Worm (Caenorhabditis elegans) whole organism, L1 larva: ENCODE results near the gene C45G9.9.

Experiments used
- Y116A8C.19 ChIP-seq: sonication (generic microtip); optimal IDR thresholded peaks from 2 replicates; lab custom pipeline; 2016; ENCODE audit warnings: missing compliant biosample characterization, missing genetic modification characterization, borderline replicate concordance
- alr-1 ChIP-seq: fragments of 200-800 bp; sonication (Bioruptor generic); optimal IDR thresholded peaks from 2 replicates; lab custom pipeline; 2018; ENCODE audit warnings: borderline replicate concordance, mild to moderate bottlenecking, missing genetic modification characterization, missing compliant biosample characterization
- aly-2 ChIP-seq: fragments of 150-350 bp; optimal IDR thresholded peaks from 2 replicates; lab custom pipeline; 2014; ENCODE audit warnings: missing biosample characterization, missing genetic modification characterization
- ama-1 ChIP-seq: fragments of 150-350 bp; optimal IDR thresholded peaks from 2 replicates; lab custom pipeline; 2014
- blmp-1 ChIP-seq: fragments of 150-350 bp; optimal IDR thresholded peaks from 2 replicates; lab custom pipeline; 2014; ENCODE audit warnings: missing biosample characterization, missing genetic modification characterization
- ceh-63 ChIP-seq: fragments of 200-800 bp; sonication (Bioruptor generic); optimal IDR thresholded peaks from 2 replicates; lab custom pipeline; 2018; ENCODE audit warnings: mild to moderate bottlenecking, missing genetic modification characterization, missing compliant biosample characterization
- ceh-8 ChIP-seq: fragments of 200-800 bp; sonication (Bioruptor generic); optimal IDR thresholded peaks from 2 replicates; lab custom pipeline; 2018; ENCODE audit warnings: mild to moderate bottlenecking, missing genetic modification characterization, moderate library complexity, missing compliant biosample characterization
- ceh-82 ChIP-seq, 3 experiments: fragments of 150-350 bp in 1 of 3; sonication (generic microtip) in 2 of 3; optimal IDR thresholded peaks; 2 replicates each; lab custom pipeline; 2014 to 2017; ENCODE audit warnings: missing biosample characterization in 3 of 3, missing genetic modification characterization in 3 of 3
- dsc-1 ChIP-seq: sonication (generic microtip); optimal IDR thresholded peaks from 2 replicates; lab custom pipeline; 2016; ENCODE audit warnings: mild to moderate bottlenecking, missing genetic modification characterization, missing compliant biosample characterization
- efl-1 ChIP-seq, 4 experiments: fragments of 150-350 bp; optimal IDR thresholded peaks in 3 of 4; peaks in 1 of 4; 1 replicate in 1 of 4; 2 replicates in 3 of 4; lab custom pipeline; 2014; ENCODE audit warnings: missing biosample characterization in 2 of 4, missing genetic modification characterization in 2 of 4, missing genetic modification reagents in 2 of 4
- efl-3 ChIP-seq: fragments of 200-800 bp; sonication (Bioruptor generic); optimal IDR thresholded peaks from 2 replicates; lab custom pipeline; 2018; ENCODE audit warnings: mild to moderate bottlenecking, missing genetic modification characterization, missing compliant biosample characterization
- egl-27 ChIP-seq, 2 experiments: fragments of 150-350 bp in 1 of 2; sonication (generic microtip); optimal IDR thresholded peaks; 3 replicates each; lab custom pipeline; 2017 to 2018; ENCODE audit warnings: missing biosample characterization in 2 of 2, missing genetic modification characterization in 2 of 2, missing genetic modification reagents in 2 of 2
- elt-2 ChIP-seq: sonication (generic microtip); optimal IDR thresholded peaks from 2 replicates; lab custom pipeline; 2016; ENCODE audit warnings: missing genetic modification characterization, mild to moderate bottlenecking, inconsistent platforms, missing compliant biosample characterization, missing genetic modification reagents
- ets-5 ChIP-seq: fragments of 200-800 bp; sonication (Bioruptor generic); IDR thresholded peaks from 2 replicates; pipeline ENCODE4 v1.3.6; 2022; ENCODE audit warnings: missing genetic modification characterization, missing compliant biosample characterization
- fkh-4 ChIP-seq: sonication (generic microtip); optimal IDR thresholded peaks from 2 replicates; lab custom pipeline; 2016; ENCODE audit warnings: missing compliant biosample characterization, missing genetic modification characterization, borderline replicate concordance
- grh-1 ChIP-seq: fragments of 200-800 bp; sonication (Bioruptor generic); IDR thresholded peaks from 2 replicates; pipeline ENCODE4 v1.3.6; 2022; ENCODE audit warnings: missing genetic modification reagents, missing genetic modification characterization, missing compliant biosample characterization
- hlh-4 ChIP-seq: sonication (generic microtip); optimal IDR thresholded peaks from 2 replicates; lab custom pipeline; 2016; ENCODE audit warnings: mild to moderate bottlenecking, missing genetic modification characterization, missing compliant biosample characterization
- hpl-2 ChIP-seq: fragments of 150-350 bp; optimal IDR thresholded peaks from 2 replicates; lab custom pipeline; 2014; ENCODE audit warnings: missing biosample characterization, missing genetic modification reagents, missing genetic modification characterization
- jun-1 ChIP-seq: fragments of 150-350 bp; optimal IDR thresholded peaks from 2 replicates; lab custom pipeline; 2014; ENCODE audit warnings: missing biosample characterization, missing genetic modification reagents, missing genetic modification characterization
- lin-13 ChIP-seq: fragments of 150-350 bp; optimal IDR thresholded peaks from 2 replicates; lab custom pipeline; 2014; ENCODE audit warnings: missing biosample characterization, missing genetic modification reagents, missing genetic modification characterization
- lin-15B ChIP-seq: fragments of 150-350 bp; sonication (generic microtip); optimal IDR thresholded peaks from 3 replicates; lab custom pipeline; 2014; ENCODE audit warnings: missing biosample characterization, missing genetic modification characterization
- lin-35 ChIP-seq, 2 experiments: fragments of 150-350 bp; optimal IDR thresholded peaks; 2 replicates each; lab custom pipeline; 2014; ENCODE audit warnings: missing biosample characterization in 2 of 2, missing genetic modification characterization in 2 of 2, missing genetic modification reagents in 2 of 2
- lir-3 ChIP-seq: sonication (generic microtip); optimal IDR thresholded peaks from 2 replicates; lab custom pipeline; 2016; ENCODE audit warnings: mild to moderate bottlenecking, missing genetic modification characterization, moderate library complexity, missing compliant biosample characterization; ENCODE audit not compliant: poor library complexity
- lsy-2 ChIP-seq, 2 experiments: fragments of 150-350 bp; optimal IDR thresholded peaks; 2 replicates each; lab custom pipeline; 2014; ENCODE audit warnings: missing biosample characterization in 2 of 2, missing genetic modification characterization in 2 of 2
- mab-9 ChIP-seq: fragments of 200-800 bp; sonication (Bioruptor generic); IDR thresholded peaks from 2 replicates; pipeline ENCODE4 v1.3.6; 2022; ENCODE audit warnings: missing genetic modification reagents, missing genetic modification characterization, missing compliant biosample characterization
- mep-1 ChIP-seq: fragments of 150-350 bp; optimal IDR thresholded peaks from 2 replicates; lab custom pipeline; 2014; ENCODE audit warnings: missing biosample characterization, missing genetic modification characterization
- nhr-12 ChIP-seq: sonication (generic microtip); optimal IDR thresholded peaks from 2 replicates; lab custom pipeline; 2017; ENCODE audit warnings: missing biosample characterization, missing genetic modification characterization
- nhr-85 ChIP-seq: sonication (generic microtip); peaks from one replicate; lab custom pipeline; 2016; ENCODE audit warnings: missing genetic modification characterization, inconsistent platforms, missing compliant biosample characterization
- nhr-90 ChIP-seq: sonication (generic microtip); optimal IDR thresholded peaks from 2 replicates; lab custom pipeline; 2016; ENCODE audit warnings: mild to moderate bottlenecking, missing genetic modification characterization, missing compliant biosample characterization; ENCODE audit not compliant: poor library complexity
- pag-3 ChIP-seq: sonication (generic microtip); optimal IDR thresholded peaks from 2 replicates; lab custom pipeline; 2017; ENCODE audit warnings: missing genetic modification characterization, mild to moderate bottlenecking, missing compliant biosample characterization, antibody characterized with exemption, borderline replicate concordance; ENCODE audit not compliant: insufficient read depth
- pqm-1 ChIP-seq: sonication (generic microtip); optimal IDR thresholded peaks from 3 replicates; lab custom pipeline; 2017; ENCODE audit warnings: missing biosample characterization, missing genetic modification characterization
- skn-1 ChIP-seq: fragments of 150-350 bp; optimal IDR thresholded peaks from 2 replicates; lab custom pipeline; 2014; ENCODE audit warnings: missing biosample characterization, missing genetic modification characterization
- sptf-1 ChIP-seq: fragments of 150-350 bp; optimal IDR thresholded peaks from 2 replicates; lab custom pipeline; 2014; ENCODE audit warnings: missing biosample characterization, missing genetic modification characterization
- sup-37 ChIP-seq: fragments of 200-800 bp; sonication (Bioruptor generic); optimal IDR thresholded peaks from 2 replicates; lab custom pipeline; 2018; ENCODE audit warnings: mild to moderate bottlenecking, missing genetic modification characterization, missing compliant biosample characterization
- unc-86 ChIP-seq: sonication (generic microtip); optimal IDR thresholded peaks from 2 replicates; lab custom pipeline; 2016; ENCODE audit warnings: missing genetic modification characterization, missing compliant biosample characterization
- unc-98 ChIP-seq: fragments of 200-800 bp; sonication (Bioruptor generic); IDR thresholded peaks from 2 replicates; pipeline ENCODE4 v1.3.6; 2022; ENCODE audit warnings: missing genetic modification characterization, missing compliant biosample characterization
- xbp-1 ChIP-seq: sonication (generic microtip); optimal IDR thresholded peaks from 2 replicates; lab custom pipeline; 2016; ENCODE audit warnings: missing genetic modification characterization, missing compliant biosample characterization

The C45G9.9 gene

DNA sequence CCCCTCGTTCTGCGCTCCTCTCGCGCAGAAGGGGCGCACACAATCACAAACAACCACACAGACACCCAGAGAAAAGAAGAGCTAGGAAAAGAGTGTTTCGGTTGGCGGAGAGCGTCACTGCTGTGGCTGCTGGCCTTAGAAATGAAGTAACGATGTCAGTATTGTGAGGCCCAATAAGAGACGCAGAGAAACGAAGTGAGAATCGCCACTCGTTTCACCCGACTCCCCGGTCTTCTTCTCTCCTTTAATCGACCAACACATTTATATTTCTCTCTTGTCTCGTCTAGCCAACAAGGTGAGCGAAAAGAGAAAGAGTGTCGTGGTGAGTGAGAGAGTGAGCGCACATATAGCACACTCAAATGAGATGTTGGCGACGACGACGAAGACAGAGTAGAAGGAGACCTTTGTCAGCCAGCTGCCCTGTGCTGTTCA, 41.7 kb downstream of the C45G9.9 start (continued):
- peak; percentile 57 for TF ChIP-seq ceh-8 (GFP tag; lab: Kevin White, UChicago)
- peak; percentile 57 to 83 (median 80) for TF ChIP-seq ceh-82 (tag; optimal IDR thresholded peaks at IDR 0.05; lab: Kevin White, UChicago)
- TF ChIP-seq nhr-90: peak; percentile 75
- TF ChIP-seq ceh-63 (GFP tag; lab: Kevin White, UChicago): no peak
- TF ChIP-seq elt-2: peak; percentile 44
- TF ChIP-seq hpl-2 (GFP tag; lab: Kevin White, UChicago): no peak
- TF ChIP-seq fkh-4 (tag; lab: Kevin White, UChicago): peak; percentile 20
- TF ChIP-seq blmp-1 (tag; lab: Kevin White, UChicago): peak; percentile 88
- peak; percentile 85 for TF ChIP-seq xbp-1
- peak; percentile 71 to 83 for TF ChIP-seq lin-35 (GFP tag; optimal IDR thresholded peaks at IDR 0.05; lab: Kevin White, UChicago)
- peak; percentile 89 for TF ChIP-seq unc-86 (tag; lab: Kevin White, UChicago)
- TF ChIP-seq efl-3 (GFP tag; lab: Kevin White, UChicago): no peak
- TF ChIP-seq ama-1 (lab: Kevin White, UChicago): peak; percentile 15
- peak; percentile 85 for TF ChIP-seq jun-1 (tag; lab: Kevin White, UChicago)
- TF ChIP-seq lir-3: peak; percentile 71
- TF ChIP-seq lsy-2 (tag; optimal IDR thresholded peaks at IDR 0.05; lab: Kevin White, UChicago): peak; percentile 83 to 91
- TF ChIP-seq grh-1 (GFP tag; lab: Robert Waterston, UW): no peak
- peak; percentile 73 for TF ChIP-seq dsc-1
- TF ChIP-seq lin-13: peak; percentile 82
- no peak for TF ChIP-seq nhr-12
- peak; percentile 97 for TF ChIP-seq mep-1

ce11 chrIII:5012460-5012859, 43.1 kb downstream of the C45G9.9 start:
- TF ChIP-seq sptf-1 (tag; lab: Kevin White, UChicago): no peak
- TF ChIP-seq alr-1 (tag; lab: Kevin White, UChicago): peak; percentile 81
- no peak for TF ChIP-seq efl-1 (optimal IDR thresholded peaks at IDR 0.05; lab: Kevin White, UChicago)
- TF ChIP-seq efl-1 (GFP tag; optimal IDR thresholded peaks at IDR 0.05 in 1 of 2; lab: Kevin White, UChicago): peak in 1 of 2 experiments; percentile 70
- TF ChIP-seq ceh-63 (GFP tag; lab: Kevin White, UChicago): no peak

ce11 chrIII:5010723-5011122, 44.9 kb downstream of the C45G9.9 start:
- TF ChIP-seq pag-3 (tag; lab: Kevin White, UChicago): no peak
- TF ChIP-seq mep-1: no peak
- TF ChIP-seq ets-5 (GFP tag; lab: Robert Waterston, UW): no peak
- TF ChIP-seq lin-15B: no peak

DNA sequence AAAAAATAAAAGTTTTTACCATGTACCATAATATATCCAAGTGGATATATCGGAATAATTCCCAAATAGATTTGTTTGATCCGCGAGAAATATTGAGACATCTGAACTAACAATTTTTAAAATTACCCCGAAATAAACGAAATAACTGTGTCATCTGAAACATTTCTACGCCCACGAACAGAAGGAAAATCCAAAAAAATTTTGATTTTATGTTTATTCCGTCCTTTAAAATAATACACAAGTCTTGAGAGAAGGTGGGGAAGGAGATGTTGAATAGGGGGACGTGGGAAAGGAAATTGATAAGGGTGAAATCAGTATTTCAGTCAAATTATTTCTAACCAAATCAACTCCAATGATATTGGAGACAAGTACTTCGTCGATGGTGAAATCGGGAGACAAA, 46.9 kb downstream of the C45G9.9 start, which contains the start of gene R144.11:
Gene R144.11, minus strand, starts transcription at position 101 of the 400 bp plus-strand sequence.
- TF ChIP-seq efl-1 (optimal IDR thresholded peaks at IDR 0.05; lab: Kevin White, UChicago): no peak
- TF ChIP-seq efl-1 (GFP tag; optimal IDR thresholded peaks at IDR 0.05 in 1 of 2; lab: Kevin White, UChicago): peak in 1 of 2 experiments; percentile 30
- TF ChIP-seq blmp-1 (tag; lab: Kevin White, UChicago): no peak
- TF ChIP-seq efl-3 (GFP tag; lab: Kevin White, UChicago): no peak
- peak; percentile 79 for TF ChIP-seq aly-2 (tag; lab: Kevin White, UChicago)
- TF ChIP-seq ceh-82 (tag; optimal IDR thresholded peaks at IDR 0.05; lab: Kevin White, UChicago): no peak
- TF ChIP-seq nhr-85 (tag; lab: Kevin White, UChicago): peak; percentile 31

DNA sequence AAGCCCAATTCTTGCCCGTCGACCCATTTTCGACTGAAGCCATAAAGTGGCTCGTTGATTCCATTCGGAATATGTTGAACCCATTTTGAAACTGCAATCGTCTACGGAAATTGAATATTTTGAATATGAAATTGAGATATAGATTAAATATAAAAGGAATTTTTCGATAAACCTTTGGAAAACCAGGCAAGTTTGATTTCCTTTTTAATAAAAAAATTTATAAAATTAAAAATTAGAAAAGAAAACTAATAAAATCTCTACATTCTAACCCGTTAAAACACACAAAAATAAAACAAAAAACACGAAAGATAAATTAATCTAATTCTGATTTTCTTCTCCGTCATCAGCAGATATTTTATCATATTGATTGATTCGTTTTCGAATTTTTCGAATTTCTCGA, 48.7 kb downstream of the C45G9.9 start, which contains the start of gene R144.12:
Gene R144.12, minus strand, starts transcription at position 101 of the 400 bp plus-strand sequence.
- no peak for TF ChIP-seq unc-86 (tag; lab: Kevin White, UChicago)
- TF ChIP-seq pqm-1 (tag; lab: Kevin White, UChicago): no peak
- TF ChIP-seq egl-27 (tag; optimal IDR thresholded peaks at IDR 0.05; lab: Kevin White, UChicago): no peak
- no peak for TF ChIP-seq ceh-8 (GFP tag; lab: Kevin White, UChicago)
- TF ChIP-seq ceh-63 (GFP tag; lab: Kevin White, UChicago): no peak
- no peak for TF ChIP-seq skn-1 (tag; lab: Kevin White, UChicago)
- TF ChIP-seq blmp-1 (tag; lab: Kevin White, UChicago): no peak
- no peak for TF ChIP-seq efl-3 (GFP tag; lab: Kevin White, UChicago)
- no peak for TF ChIP-seq aly-2 (tag; lab: Kevin White, UChicago)
- TF ChIP-seq hlh-4 (tag; lab: Kevin White, UChicago): no peak
- TF ChIP-seq xbp-1: no peak
- TF ChIP-seq Y116A8C.19 (tag; lab: Kevin White, UChicago): no peak
- no peak for TF ChIP-seq unc-98 (GFP tag; lab: Robert Waterston, UW)
- TF ChIP-seq sup-37: no peak
- TF ChIP-seq mab-9 (GFP tag; lab: Robert Waterston, UW): no peak
- TF ChIP-seq, all 84 proteins: peak for 0
